Fruit fly (Drosophila melanogaster) whole organism, wandering third instar larva: ENCODE results near the gene CRAT.

Source experiments
- CG32264 ChIP-seq: fragments of 200-800 bp; sonication (Bioruptor generic); optimal IDR thresholded peaks from 2 replicates; lab custom pipeline; 2016; ENCODE audit warnings: missing biosample characterization, missing genetic modification characterization
- CG9705 ChIP-seq: fragments of 200-800 bp; sonication (Bioruptor generic); optimal IDR thresholded peaks from 2 replicates; lab custom pipeline; 2018; ENCODE audit warnings: missing biosample characterization, mild to moderate bottlenecking, missing genetic modification characterization
- CrebA ChIP-seq: fragments of 200-800 bp; sonication (Bioruptor generic); optimal IDR thresholded peaks from 2 replicates; lab custom pipeline; 2016; ENCODE audit warnings: missing biosample characterization, mild to moderate bottlenecking, missing genetic modification characterization, borderline replicate concordance
- Dif ChIP-seq: fragments of 200-275, 200-300 bp; sonication (Bioruptor generic); optimal IDR thresholded peaks from 2 replicates; lab custom pipeline; 2018; ENCODE audit warnings: missing biosample characterization, missing genetic modification characterization; ENCODE audit not compliant: partially characterized antibody
- GATAd ChIP-seq: sonication (Bioruptor generic); optimal IDR thresholded peaks from 2 replicates; lab custom pipeline; 2016; ENCODE audit warnings: missing biosample characterization, missing genetic modification characterization
- HLH106 ChIP-seq: fragments of 200-800 bp; optimal IDR thresholded peaks from 3 replicates; lab custom pipeline; 2019; ENCODE audit warnings: missing biosample characterization, mild to moderate bottlenecking, missing genetic modification characterization, moderate library complexity
- Hnf4 ChIP-seq: fragments of 200-800 bp; sonication (Bioruptor generic); optimal IDR thresholded peaks from 2 replicates; lab custom pipeline; 2016; ENCODE audit warnings: missing biosample characterization, mild to moderate bottlenecking, missing genetic modification characterization
- Hr78 ChIP-seq: fragments of >200 bp; optimal IDR thresholded peaks from 2 replicates; lab custom pipeline; 2017; ENCODE audit warnings: missing biosample characterization, missing genetic modification characterization
- Hr83 ChIP-seq: fragments of 200-300 bp; sonication (Bioruptor generic); optimal IDR thresholded peaks from 2 replicates; lab custom pipeline; 2016; ENCODE audit warnings: missing biosample characterization, mild to moderate bottlenecking, missing genetic modification characterization, moderate library complexity; ENCODE audit not compliant: poor library complexity, severe bottlenecking
- Jra ChIP-seq: sonication (Bioruptor generic); optimal IDR thresholded peaks from 2 replicates; lab custom pipeline; 2016; ENCODE audit warnings: missing biosample characterization, missing genetic modification characterization
- Mio ChIP-seq: sonication (Bioruptor generic); optimal IDR thresholded peaks from 2 replicates; lab custom pipeline; 2016; ENCODE audit warnings: missing biosample characterization, missing genetic modification characterization
- OdsH ChIP-seq: fragments of 200-800 bp; sonication (Bioruptor generic); optimal IDR thresholded peaks from 2 replicates; lab custom pipeline; 2016; ENCODE audit warnings: missing biosample characterization, mild to moderate bottlenecking, missing genetic modification characterization
- Rel ChIP-seq, 2 experiments: fragments of 200-800 bp; sonication (Bioruptor generic) in 1 of 2; optimal IDR thresholded peaks; 2 replicates in 1 of 2; 3 replicates in 1 of 2; lab custom pipeline; 2016 to 2019; ENCODE audit warnings: mild to moderate bottlenecking in 2 of 2, missing biosample characterization in 2 of 2, missing genetic modification characterization in 2 of 2, moderate library complexity in 1 of 2
- Sp1 ChIP-seq: fragments of 200-800 bp; sonication (Bioruptor generic); optimal IDR thresholded peaks from 3 replicates; lab custom pipeline; 2019; ENCODE audit warnings: missing biosample characterization, mild to moderate bottlenecking, missing genetic modification characterization, moderate library complexity
- br ChIP-seq: fragments of 200-800 bp; sonication (Bioruptor generic); optimal IDR thresholded peaks from 2 replicates; lab custom pipeline; 2016; ENCODE audit warnings: missing biosample characterization, missing genetic modification characterization
- brk ChIP-seq: fragments of 200-800 bp; sonication (Bioruptor generic); optimal IDR thresholded peaks from 2 replicates; lab custom pipeline; 2016; ENCODE audit warnings: missing biosample characterization, mild to moderate bottlenecking, missing genetic modification characterization
- dl ChIP-seq, 2 experiments: fragments of 175-275, 200-275 bp in 1 of 2; fragments of 200-275 bp in 1 of 2; sonication (Bioruptor generic); optimal IDR thresholded peaks; lab custom pipeline; 2018; ENCODE audit warnings: mild to moderate bottlenecking in 2 of 2, missing biosample characterization in 2 of 2, missing genetic modification characterization in 2 of 2, moderate library complexity in 2 of 2; ENCODE audit not compliant: partially characterized antibody in 2 of 2, insufficient read depth in 1 of 2
- dmrt93B ChIP-seq: fragments of 200-800 bp; sonication (Bioruptor generic); optimal IDR thresholded peaks from 2 replicates; lab custom pipeline; 2018; ENCODE audit warnings: missing biosample characterization, mild to moderate bottlenecking, missing genetic modification characterization
- dsf ChIP-seq: sonication (Bioruptor generic); optimal IDR thresholded peaks from 2 replicates; lab custom pipeline; 2016; ENCODE audit warnings: missing biosample characterization, missing genetic modification characterization, borderline replicate concordance
- ey ChIP-seq: fragments of 200-800 bp; sonication (Bioruptor generic); optimal IDR thresholded peaks from 2 replicates; lab custom pipeline; 2016; ENCODE audit warnings: missing biosample characterization, missing genetic modification characterization
- foxo ChIP-seq, 2 experiments: fragments of 200-800 bp; sonication (Bioruptor generic); optimal IDR thresholded peaks; 2 replicates in 1 of 2; 3 replicates in 1 of 2; lab custom pipeline; 2016 to 2017; ENCODE audit warnings: missing biosample characterization in 2 of 2, missing genetic modification characterization in 2 of 2
- h ChIP-seq: fragments of 200-800 bp; sonication (Bioruptor generic); optimal IDR thresholded peaks from 3 replicates; lab custom pipeline; 2016; ENCODE audit warnings: missing biosample characterization, mild to moderate bottlenecking, missing genetic modification characterization
- jim ChIP-seq: fragments of 175-275, 200-325 bp; sonication (Bioruptor generic); optimal IDR thresholded peaks from 2 replicates; lab custom pipeline; 2016; ENCODE audit warnings: missing biosample characterization, mild to moderate bottlenecking, missing genetic modification characterization
- lola ChIP-seq: fragments of >200 bp; optimal IDR thresholded peaks from 2 replicates; lab custom pipeline; 2017; ENCODE audit warnings: missing biosample characterization, missing genetic modification characterization
- pan ChIP-seq: fragments of >200 bp; optimal IDR thresholded peaks from 2 replicates; lab custom pipeline; 2017
- rgr ChIP-seq: fragments of 200-800 bp; sonication (Bioruptor generic); optimal IDR thresholded peaks from 3 replicates; lab custom pipeline; 2016; ENCODE audit warnings: missing biosample characterization, mild to moderate bottlenecking, missing genetic modification characterization
- sage ChIP-seq: fragments of 200-800 bp; sonication (Bioruptor generic); optimal IDR thresholded peaks from 2 replicates; lab custom pipeline; 2016; ENCODE audit warnings: missing biosample characterization, mild to moderate bottlenecking, missing genetic modification characterization
- tai ChIP-seq: sonication (Bioruptor generic); optimal IDR thresholded peaks from 2 replicates; lab custom pipeline; 2016; ENCODE audit warnings: missing biosample characterization, missing genetic modification characterization
- usp ChIP-seq: fragments of >200 bp; optimal IDR thresholded peaks from 2 replicates; lab custom pipeline; 2017; ENCODE audit warnings: missing biosample characterization, missing genetic modification characterization
- woc ChIP-seq: sonication (Bioruptor generic); optimal IDR thresholded peaks from 2 replicates; lab custom pipeline; 2016; ENCODE audit warnings: missing biosample characterization, mild to moderate bottlenecking, missing genetic modification characterization

CRAT gene

DNA sequence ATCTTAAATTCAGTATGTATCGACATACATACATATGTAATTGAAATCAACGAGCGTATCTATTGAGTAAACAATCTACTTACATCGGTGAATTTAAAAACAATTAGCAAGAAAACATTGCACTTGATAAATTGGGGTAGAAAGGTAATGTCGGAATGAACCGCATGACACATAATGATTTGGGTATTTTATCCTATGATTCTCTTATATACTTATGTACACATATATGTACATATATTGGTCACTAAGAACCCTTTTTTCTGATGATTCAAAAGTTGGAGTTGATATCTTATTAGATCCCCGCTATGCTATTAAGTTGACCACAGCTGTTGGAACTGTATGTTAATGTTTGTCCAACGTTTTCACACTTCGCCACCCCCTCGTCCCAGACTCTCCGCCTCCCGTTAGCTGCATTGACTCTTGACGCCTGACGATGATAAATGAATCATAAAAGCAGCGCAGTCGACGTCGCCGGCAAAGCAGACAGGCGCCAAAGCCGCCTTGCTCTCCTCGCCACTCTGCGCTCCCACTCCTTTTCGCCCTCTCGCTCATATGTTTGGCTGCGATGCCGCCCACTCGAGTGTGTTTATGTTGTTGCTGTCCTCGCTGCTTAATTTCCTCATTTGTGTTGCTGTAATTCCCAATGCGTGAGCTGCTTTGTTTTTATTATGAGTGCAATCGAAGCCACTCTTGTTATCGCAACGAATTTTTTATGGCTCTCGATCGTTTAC is 22.8 kb downstream of the CRAT start:
- peak in 1 of 2 experiments; percentile 10 for TF ChIP-seq foxo (GFP tag; optimal IDR thresholded peaks at IDR 0.05; lab: Kevin White, UChicago)
- TF ChIP-seq dl (GFP tag; optimal IDR thresholded peaks at IDR 0.05; lab: Kevin White, UChicago; ENCODE audit: insufficient read depth in 1 of 2, partially characterized antibody in 2 of 2), result peak in 1 of 2 experiments; percentile 40
- no peak for TF ChIP-seq usp (GFP tag; lab: Kevin White, UChicago)
- peak; percentile 28 for TF ChIP-seq Rel (GFP tag; optimal IDR thresholded peaks at IDR 0.05; lab: Kevin White, UChicago)
- peak; percentile 81 for TF ChIP-seq Rel (tag; optimal IDR thresholded peaks at IDR 0.05; lab: Kevin White, UChicago)
- peak; percentile 55 for TF ChIP-seq Hr83 (GFP tag; lab: Kevin White, UChicago)
- TF ChIP-seq HLH106 (tag; lab: Kevin White, UChicago), result peak; percentile 23
- no peak for TF ChIP-seq jim
- TF ChIP-seq br (GFP tag; lab: Kevin White, UChicago), result peak; percentile 9
- TF ChIP-seq h (GFP tag; lab: Kevin White, UChicago), result peak; percentile 14
- no peak for TF ChIP-seq ey (GFP tag; lab: Kevin White, UChicago)

DNA sequence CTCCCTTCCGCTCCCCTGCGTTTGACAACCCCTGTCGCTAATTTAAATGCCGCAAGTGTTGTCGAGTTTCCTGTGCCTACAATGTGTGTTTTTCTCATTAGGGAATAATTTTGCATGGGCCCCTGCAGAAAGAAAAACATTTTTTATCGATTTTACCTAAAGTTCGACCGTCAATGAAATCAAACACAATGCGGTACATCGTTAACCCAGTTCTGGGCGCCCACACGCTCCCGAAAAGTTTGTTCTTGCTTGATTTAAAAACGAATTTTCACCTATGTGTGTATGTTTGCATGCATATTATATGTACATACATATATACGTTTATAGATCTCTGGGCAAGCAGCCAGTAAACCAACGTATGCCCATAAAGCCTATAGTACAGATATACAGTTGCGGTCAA is 23.4 kb downstream of the CRAT start:
- TF ChIP-seq Dif (GFP tag; lab: Kevin White, UChicago) (no peak), woc (no peak), pan (lab: Kevin White, UChicago) (no peak), CG9705 (GFP tag; lab: Kevin White, UChicago) (no peak), Rel (GFP tag; optimal IDR thresholded peaks at IDR 0.05; lab: Kevin White, UChicago) (no peak), Rel (tag; optimal IDR thresholded peaks at IDR 0.05; lab: Kevin White, UChicago) (no peak)

DNA sequence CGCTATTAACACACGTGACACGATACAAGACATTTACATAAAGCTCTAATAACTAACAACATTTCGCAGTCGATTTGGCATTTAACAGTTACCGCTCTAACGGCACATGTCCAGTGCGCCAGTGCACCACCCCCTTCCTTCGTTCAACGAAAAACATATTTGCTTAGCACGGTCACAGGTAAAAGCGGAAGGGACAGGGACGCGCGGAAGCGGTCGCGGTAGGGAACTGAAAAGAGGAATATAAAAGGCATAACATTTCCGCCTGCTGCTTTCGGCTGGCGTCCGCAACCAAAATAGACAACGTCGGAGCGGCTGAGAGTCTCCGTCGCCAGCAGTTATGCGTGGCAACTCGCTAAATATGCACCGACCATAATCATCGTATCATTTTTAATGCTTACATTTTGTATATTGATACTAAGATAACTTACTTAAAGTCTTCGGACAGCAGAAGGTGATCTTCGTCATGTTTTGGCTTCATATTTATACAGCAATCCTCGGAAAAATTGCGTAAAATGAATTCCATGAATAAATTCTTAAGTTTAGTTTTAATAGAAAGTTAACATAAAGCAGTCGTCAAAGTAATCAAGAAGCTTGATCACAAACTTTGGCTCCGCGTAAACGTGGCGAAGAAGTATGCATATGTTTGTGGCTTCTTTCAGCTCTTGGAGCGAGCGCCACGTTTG is 24.0 kb downstream of the CRAT start:
- no peak for TF ChIP-seq Dif (GFP tag; lab: Kevin White, UChicago)
- TF ChIP-seq CG32264 (GFP tag; lab: Kevin White, UChicago), result no peak
- peak; percentile 18 for TF ChIP-seq rgr (GFP tag; lab: Kevin White, UChicago)
- no peak for TF ChIP-seq lola
- peak; percentile 2 for TF ChIP-seq HLH106 (tag; lab: Kevin White, UChicago)
- no peak for TF ChIP-seq dl (GFP tag; optimal IDR thresholded peaks at IDR 0.05; lab: Kevin White, UChicago; ENCODE audit: insufficient read depth in 1 of 2, partially characterized antibody in 2 of 2)
- no peak for TF ChIP-seq woc
- no peak for TF ChIP-seq br (GFP tag; lab: Kevin White, UChicago)
- TF ChIP-seq h (GFP tag; lab: Kevin White, UChicago), result no peak
- no peak for TF ChIP-seq OdsH
- no peak for TF ChIP-seq Hr78
- TF ChIP-seq CrebA, result no peak
- no peak for TF ChIP-seq Sp1 (GFP tag; lab: Kevin White, UChicago)
- peak in 1 of 2 experiments; percentile 22 for TF ChIP-seq foxo (GFP tag; optimal IDR thresholded peaks at IDR 0.05; lab: Kevin White, UChicago)
- no peak for TF ChIP-seq jim
- TF ChIP-seq pan (lab: Kevin White, UChicago), result no peak
- no peak for TF ChIP-seq sage (GFP tag; lab: Kevin White, UChicago)
- no peak for TF ChIP-seq dsf (GFP tag; lab: Kevin White, UChicago)
- TF ChIP-seq Rel (GFP tag; optimal IDR thresholded peaks at IDR 0.05; lab: Kevin White, UChicago), result no peak
- no peak for TF ChIP-seq Rel (tag; optimal IDR thresholded peaks at IDR 0.05; lab: Kevin White, UChicago)
- TF ChIP-seq ey (GFP tag; lab: Kevin White, UChicago), result no peak

DNA sequence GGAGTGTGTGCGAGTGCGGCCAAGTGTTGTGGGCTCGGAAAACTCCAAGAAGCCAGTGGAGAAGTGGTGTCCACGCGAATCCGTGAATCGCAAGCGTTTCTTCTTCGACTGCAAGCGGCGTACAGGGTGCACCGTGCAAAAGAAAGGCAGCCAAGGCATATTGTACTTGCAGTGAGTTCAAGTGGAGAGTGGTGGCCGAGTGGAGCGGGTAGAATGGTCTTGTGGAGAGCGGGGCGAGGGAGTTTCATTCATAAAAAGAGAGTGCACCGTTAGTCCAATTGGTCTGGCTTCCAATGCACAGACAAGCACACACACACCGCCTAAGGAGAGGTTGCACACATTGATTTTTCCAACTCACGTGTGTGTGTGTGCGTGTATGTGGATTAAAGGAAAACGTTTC is 24.7 kb downstream of the CRAT start:
- TF ChIP-seq jim (no peak), CG9705 (GFP tag; lab: Kevin White, UChicago) (no peak), CG32264 (GFP tag; lab: Kevin White, UChicago) (no peak), tai (GFP tag; lab: Kevin White, UChicago) (no peak), Jra (GFP tag; lab: Kevin White, UChicago) (no peak), Hnf4 (no peak), Mio (GFP tag; lab: Kevin White, UChicago) (no peak), Hr83 (GFP tag; lab: Kevin White, UChicago) (no peak)

DNA sequence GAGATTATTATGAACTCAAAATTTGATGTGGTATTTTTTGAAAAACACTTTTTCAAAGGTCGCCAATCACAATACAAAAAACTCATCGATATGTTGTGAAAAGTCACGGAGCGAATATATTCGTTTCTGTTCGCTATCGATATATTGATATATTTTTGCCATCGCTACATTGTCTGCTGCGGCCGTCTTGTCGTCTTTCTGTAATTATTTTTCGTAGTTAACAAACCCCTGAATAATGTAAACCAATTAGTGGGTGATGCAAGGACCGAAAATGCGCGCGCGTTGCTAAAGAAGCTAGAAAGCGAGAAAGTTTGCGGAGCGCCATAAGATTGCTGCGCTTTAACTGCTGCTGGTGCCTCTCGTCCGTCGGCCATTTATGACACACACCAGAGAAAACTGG is 25.1 kb downstream of the CRAT start, which contains the start of gene Pak:
Pak (plus strand) TSS at position 142 of the 400 bp plus-strand sequence.
- TF ChIP-seq GATAd (GFP tag; lab: Kevin White, UChicago), result peak; percentile 15
- TF ChIP-seq brk (GFP tag; lab: Kevin White, UChicago), result no peak
- TF ChIP-seq dmrt93B (GFP tag; lab: Kevin White, UChicago), result no peak
- TF ChIP-seq woc, result peak; percentile 42
- peak; percentile 91 for TF ChIP-seq Hr83 (GFP tag; lab: Kevin White, UChicago)
- TF ChIP-seq Hnf4, result peak; percentile 29
- TF ChIP-seq, all 38 proteins: peak for 4
